Worm (Caenorhabditis elegans) whole organism, L4 larva: Measurements from ENCODE around the gene C03C10.2.

ENCODE experiments used
- D1046.2 ChIP-seq: fragments of 200-800 bp; sonication (Bioruptor generic); IDR thresholded peaks from 2 replicates; pipeline ENCODE4 v1.3.6; 2022; ENCODE audit warnings: missing genetic modification characterization, missing compliant biosample characterization
- F10B5.3 ChIP-seq: sonication (generic microtip); optimal IDR thresholded peaks from 2 replicates; lab custom pipeline; 2016; ENCODE audit warnings: mild to moderate bottlenecking, missing genetic modification characterization, missing compliant biosample characterization
- F44E2.7 ChIP-seq: fragments of 200-800 bp; sonication (Bioruptor generic); IDR thresholded peaks from 2 replicates; pipeline ENCODE4 v2.1.2; 2022; ENCODE audit warnings: missing genetic modification characterization, missing compliant biosample characterization
- F49E8.2 ChIP-seq: sonication (generic microtip); optimal IDR thresholded peaks from 2 replicates; lab custom pipeline; 2016; ENCODE audit warnings: missing compliant biosample characterization, mild to moderate bottlenecking, missing genetic modification characterization, borderline replicate concordance
- Y105C5A.15 ChIP-seq: fragments of 200-800 bp; sonication (Bioruptor generic); IDR thresholded peaks from 2 replicates; pipeline ENCODE4 v1.3.6; 2022; ENCODE audit warnings: missing genetic modification characterization, missing compliant biosample characterization
- Y48G9A.11 ChIP-seq: fragments of 200-800 bp; sonication (Bioruptor generic); IDR thresholded peaks from 2 replicates; pipeline ENCODE4 v1.3.6; 2022; ENCODE audit warnings: missing genetic modification reagents, missing genetic modification characterization, missing compliant biosample characterization
- Y5F2A.4 ChIP-seq: fragments of 200-800 bp; sonication (Bioruptor generic); optimal IDR thresholded peaks from 2 replicates; lab custom pipeline; 2018; ENCODE audit warnings: mild to moderate bottlenecking, missing genetic modification characterization, missing compliant biosample characterization
- aha-1 ChIP-seq: fragments of 150-350 bp; peaks from one replicate; lab custom pipeline; 2014; ENCODE audit warnings: missing biosample characterization, missing genetic modification characterization
- aly-2 ChIP-seq: sonication (generic microtip); optimal IDR thresholded peaks from 2 replicates; lab custom pipeline; 2018; ENCODE audit warnings: missing biosample characterization, missing genetic modification characterization
- arid-1 ChIP-seq: fragments of 200-800 bp; sonication (Bioruptor generic); conservative IDR thresholded peaks from 2 replicates; pipeline ENCODE4 v1.3.6; 2022; ENCODE audit warnings: missing genetic modification reagents, missing genetic modification characterization, missing compliant biosample characterization
- ceh-32 ChIP-seq: sonication (generic microtip); optimal IDR thresholded peaks from 2 replicates; lab custom pipeline; 2016; ENCODE audit warnings: mild to moderate bottlenecking, missing genetic modification characterization, missing compliant biosample characterization; ENCODE audit not compliant: poor library complexity
- ceh-44 ChIP-seq: fragments of 200-800 bp; sonication (Bioruptor generic); IDR thresholded peaks from 2 replicates; pipeline ENCODE4 v1.3.6; 2022; ENCODE audit warnings: missing genetic modification reagents, missing genetic modification characterization, missing compliant biosample characterization
- ces-1 ChIP-seq: fragments of 150-350 bp; sonication (generic microtip); optimal IDR thresholded peaks from 4 replicates; lab custom pipeline; 2014; ENCODE audit warnings: missing biosample characterization, missing genetic modification reagents, missing genetic modification characterization
- cey-2 ChIP-seq: sonication (generic microtip); optimal IDR thresholded peaks from 3 replicates; lab custom pipeline; 2017; ENCODE audit warnings: missing genetic modification characterization, mild to moderate bottlenecking, missing compliant biosample characterization, antibody characterized with exemption, borderline replicate concordance; ENCODE audit not compliant: insufficient read depth
- ctbp-1 ChIP-seq: fragments of 200-800 bp; sonication (Bioruptor generic); IDR thresholded peaks from 2 replicates; pipeline ENCODE4 v1.3.6; 2022; ENCODE audit warnings: missing genetic modification reagents, missing genetic modification characterization, missing compliant biosample characterization
- daf-16 ChIP-seq, 3 experiments: sonication (generic microtip); optimal IDR thresholded peaks; 2 replicates each; lab custom pipeline; 2016 to 2017; ENCODE audit warnings: missing genetic modification characterization in 3 of 3, missing genetic modification reagents in 3 of 3, mild to moderate bottlenecking in 2 of 3, missing compliant biosample characterization in 2 of 3, missing biosample characterization in 1 of 3, moderate library complexity in 1 of 3
- dmd-8 ChIP-seq: fragments of 200-800 bp; sonication (Bioruptor generic); IDR thresholded peaks from 2 replicates; pipeline ENCODE4 v1.3.6; 2022; ENCODE audit warnings: missing genetic modification characterization, missing compliant biosample characterization
- egl-43 ChIP-seq: fragments of 200-800 bp; sonication (Bioruptor generic); IDR thresholded peaks from 2 replicates; pipeline ENCODE4 v1.3.6; 2022; ENCODE audit warnings: missing genetic modification reagents, missing genetic modification characterization, missing compliant biosample characterization
- fkh-10 ChIP-seq: fragments of 150-350 bp; optimal IDR thresholded peaks from 2 replicates; lab custom pipeline; 2014; ENCODE audit warnings: missing biosample characterization, missing genetic modification reagents, missing genetic modification characterization
- fos-1 ChIP-seq: fragments of 150-350 bp; optimal IDR thresholded peaks from 2 replicates; lab custom pipeline; 2014; ENCODE audit warnings: missing biosample characterization, missing genetic modification characterization
- hlh-30 ChIP-seq: sonication (generic microtip); optimal IDR thresholded peaks from 2 replicates; lab custom pipeline; 2017; ENCODE audit warnings: antibody characterized with exemption, mild to moderate bottlenecking, missing genetic modification characterization, missing compliant biosample characterization; ENCODE audit not compliant: insufficient read depth
- lim-7 ChIP-seq: fragments of 200-800 bp; sonication (Bioruptor generic); IDR thresholded peaks from 2 replicates; pipeline ENCODE4 v1.3.6; 2022; ENCODE audit warnings: missing genetic modification characterization, missing compliant biosample characterization
- lin-13 ChIP-seq: fragments of 150-350 bp; optimal IDR thresholded peaks from 2 replicates; lab custom pipeline; 2014; ENCODE audit warnings: missing biosample characterization, missing genetic modification reagents, missing genetic modification characterization
- lin-29 ChIP-seq: fragments of 200-800 bp; sonication (Bioruptor generic); IDR thresholded peaks from 2 replicates; pipeline ENCODE4 v1.3.6; 2022; ENCODE audit warnings: missing genetic modification reagents, missing genetic modification characterization, missing compliant biosample characterization
- lin-38 ChIP-seq: fragments of 200-800 bp; sonication (Bioruptor generic); IDR thresholded peaks from 2 replicates; pipeline ENCODE4 v1.3.6; 2022; ENCODE audit warnings: missing genetic modification reagents, missing genetic modification characterization, missing compliant biosample characterization
- mdl-1 ChIP-seq, 2 experiments: fragments of 150-350 bp in 1 of 2; sonication (generic microtip) in 1 of 2; optimal IDR thresholded peaks; 2 replicates each; lab custom pipeline; 2014 to 2017; ENCODE audit warnings: missing biosample characterization in 2 of 2, missing genetic modification characterization in 2 of 2
- mdt-29 ChIP-seq: fragments of 200-800 bp; sonication (Bioruptor generic); IDR thresholded peaks from 2 replicates; pipeline ENCODE4 v1.3.6; 2022; ENCODE audit warnings: missing genetic modification reagents, missing genetic modification characterization, missing compliant biosample characterization
- mep-1 ChIP-seq: fragments of 150-350 bp; sonication (generic microtip); optimal IDR thresholded peaks from 3 replicates; lab custom pipeline; 2014; ENCODE audit warnings: missing biosample characterization, missing genetic modification characterization
- mxl-2 ChIP-seq: fragments of 200-800 bp; sonication (Bioruptor generic); conservative IDR thresholded peaks from 2 replicates; pipeline ENCODE4 v1.3.6; 2022; ENCODE audit warnings: missing genetic modification reagents, missing genetic modification characterization, missing compliant biosample characterization
- nhr-10 ChIP-seq: fragments of 150-350 bp; optimal IDR thresholded peaks from 2 replicates; lab custom pipeline; 2014; ENCODE audit warnings: missing biosample characterization, missing genetic modification characterization
- nhr-102 ChIP-seq: sonication (generic microtip); optimal IDR thresholded peaks from 2 replicates; lab custom pipeline; 2016; ENCODE audit warnings: mild to moderate bottlenecking, missing genetic modification characterization, moderate library complexity, missing compliant biosample characterization
- nhr-111 ChIP-seq: fragments of 200-800 bp; sonication (Bioruptor generic); optimal IDR thresholded peaks from 2 replicates; lab custom pipeline; 2018; ENCODE audit warnings: mild to moderate bottlenecking, missing genetic modification characterization, missing compliant biosample characterization
- nhr-237 ChIP-seq: sonication (generic microtip); optimal IDR thresholded peaks from 2 replicates; lab custom pipeline; 2017; ENCODE audit warnings: missing biosample characterization, missing genetic modification characterization
- nhr-25 ChIP-seq: sonication (generic microtip); optimal IDR thresholded peaks from 2 replicates; lab custom pipeline; 2017; ENCODE audit warnings: missing genetic modification characterization, mild to moderate bottlenecking, missing compliant biosample characterization, antibody characterized with exemption, moderate library complexity, borderline replicate concordance; ENCODE audit not compliant: insufficient read depth
- nhr-6 ChIP-seq: fragments of 150-350 bp; optimal IDR thresholded peaks from 2 replicates; lab custom pipeline; 2014; ENCODE audit warnings: missing biosample characterization, missing genetic modification characterization
- nhr-77 ChIP-seq: fragments of 150-350 bp; optimal IDR thresholded peaks from 2 replicates; lab custom pipeline; 2014; ENCODE audit warnings: missing biosample characterization, missing genetic modification characterization
- php-3 ChIP-seq: fragments of 200-800 bp; sonication (Bioruptor generic); IDR thresholded peaks from 2 replicates; pipeline ENCODE4 v1.3.6; 2022; ENCODE audit warnings: missing genetic modification reagents, missing genetic modification characterization, missing compliant biosample characterization
- pqm-1 ChIP-seq: sonication (generic microtip); optimal IDR thresholded peaks from 2 replicates; lab custom pipeline; 2017; ENCODE audit warnings: missing biosample characterization, missing genetic modification characterization
- sdz-12 ChIP-seq: fragments of 200-800 bp; sonication (Bioruptor generic); optimal IDR thresholded peaks from 2 replicates; lab custom pipeline; 2018; ENCODE audit warnings: mild to moderate bottlenecking, missing genetic modification characterization, missing compliant biosample characterization
- set-16 ChIP-seq: fragments of 200-800 bp; sonication (Bioruptor generic); IDR thresholded peaks from 2 replicates; pipeline ENCODE4 v1.3.6; 2022; ENCODE audit warnings: missing genetic modification reagents, missing genetic modification characterization, missing compliant biosample characterization
- skn-1 ChIP-seq: fragments of 150-350 bp; optimal IDR thresholded peaks from 2 replicates; lab custom pipeline; 2014; ENCODE audit warnings: missing biosample characterization, missing genetic modification characterization
- snpc-4 ChIP-seq: fragments of 150-350 bp; optimal IDR thresholded peaks from 2 replicates; lab custom pipeline; 2014; ENCODE audit warnings: missing biosample characterization, missing genetic modification characterization
- unc-62 ChIP-seq, 3 experiments: fragments of 150-350 bp in 1 of 3; sonication (generic microtip); optimal IDR thresholded peaks in 2 of 3; peaks in 1 of 3; 1 replicate in 1 of 3; 2 replicates in 2 of 3; lab custom pipeline; 2014 to 2017; ENCODE audit warnings: missing biosample characterization in 3 of 3, missing genetic modification characterization in 3 of 3, missing genetic modification reagents in 3 of 3, missing genotype in 1 of 3
- vab-7 ChIP-seq: fragments of 200-800 bp; sonication (Bioruptor generic); IDR thresholded peaks from 2 replicates; pipeline ENCODE4 v1.3.6; 2022; ENCODE audit warnings: missing genetic modification reagents, missing genetic modification characterization, missing compliant biosample characterization
- zag-1 ChIP-seq: fragments of 150-350 bp; optimal IDR thresholded peaks from 2 replicates; lab custom pipeline; 2014; ENCODE audit warnings: missing biosample characterization, missing genetic modification characterization
- zfp-3 ChIP-seq: fragments of 200-800 bp; sonication (Bioruptor generic); conservative IDR thresholded peaks from 2 replicates; pipeline ENCODE4 v1.3.6; 2022; ENCODE audit warnings: missing genetic modification reagents, missing genetic modification characterization, missing compliant biosample characterization
- ztf-7 ChIP-seq: fragments of 150-350 bp; optimal IDR thresholded peaks from 2 replicates; lab custom pipeline; 2014; ENCODE audit warnings: missing biosample characterization, missing genetic modification characterization

C03C10.2 gene

ce11 chrIII:4060856-4061383, 30.0 kb upstream of the C03C10.2 start:
- TF ChIP-seq set-16 (GFP tag; lab: Robert Waterston, UW): peak; percentile 52
- peak; percentile 39 for TF ChIP-seq lin-38 (GFP tag; lab: Robert Waterston, UW)
- TF ChIP-seq Y48G9A.11 (GFP tag; lab: Robert Waterston, UW): peak; percentile 40; the same call in 1 of the 2 replicates
- TF ChIP-seq dmd-8: 0 out of 2 replicates have a peak, but pooled peaks have one; percentile 63
- peak; percentile 61; the same call in 1 of the 2 replicates for TF ChIP-seq lim-7 (GFP tag; lab: Robert Waterston, UW)
- 0 out of 2 replicates have a peak, but pooled peaks have one; percentile 34 for TF ChIP-seq egl-43 (GFP tag; lab: Robert Waterston, UW)

DNA sequence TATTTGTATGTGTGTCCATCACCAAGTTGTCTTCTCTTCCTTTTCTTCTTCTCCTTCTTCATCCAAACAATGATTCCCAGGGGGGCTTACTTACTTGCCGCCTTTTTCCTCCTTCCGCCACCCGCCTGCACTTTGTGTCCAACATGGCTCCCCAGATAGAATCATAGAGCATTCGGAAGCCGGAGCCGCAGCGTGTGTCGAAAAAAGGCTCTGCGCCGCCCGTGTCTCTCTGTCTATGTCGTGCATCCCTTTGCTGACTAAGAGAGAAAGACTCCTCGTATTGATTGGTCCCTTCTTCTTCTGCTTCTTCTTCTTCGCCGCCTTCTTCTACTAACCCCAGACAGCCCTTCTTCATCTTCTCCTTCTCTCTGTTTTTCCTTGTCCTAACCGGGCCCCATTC, 27.1 kb upstream of the C03C10.2 start:
- TF ChIP-seq aly-2 (tag; lab: Kevin White, UChicago): no peak
- TF ChIP-seq snpc-4 (tag; lab: Kevin White, UChicago): no peak
- no peak for TF ChIP-seq arid-1
- 0 out of 2 replicates have a peak, but pooled peaks have one; percentile 11 for TF ChIP-seq D1046.2 (GFP tag; lab: Robert Waterston, UW)
- TF ChIP-seq nhr-25 (tag; lab: Kevin White, UChicago): no peak
- no peak for TF ChIP-seq sdz-12 (GFP tag; lab: Kevin White, UChicago)
- TF ChIP-seq unc-62 (GFP tag; optimal IDR thresholded peaks at IDR 0.05 in 1 of 2; lab: Kevin White, UChicago): peak in 1 of 2 experiments; percentile 79
- no peak for TF ChIP-seq unc-62 (tag; optimal IDR thresholded peaks at IDR 0.05; lab: Kevin White, UChicago)
- TF ChIP-seq cey-2 (tag; lab: Kevin White, UChicago): no peak
- no peak for TF ChIP-seq vab-7 (GFP tag; lab: Robert Waterston, UW)
- TF ChIP-seq ctbp-1 (GFP tag; lab: Robert Waterston, UW): 0 out of 2 replicates have a peak, but pooled peaks have one; percentile 50
- no peak for TF ChIP-seq mdt-29 (GFP tag; lab: Robert Waterston, UW)
- TF ChIP-seq zfp-3: no peak
- TF ChIP-seq F10B5.3 (tag; lab: Kevin White, UChicago): no peak
- TF ChIP-seq nhr-10 (tag; lab: Kevin White, UChicago): no peak
- no peak for TF ChIP-seq F44E2.7 (GFP tag; lab: Robert Waterston, UW)
- TF ChIP-seq Y48G9A.11 (GFP tag; lab: Robert Waterston, UW): no peak
- TF ChIP-seq aha-1: peak; percentile 80
- no peak for TF ChIP-seq ztf-7 (tag; lab: Kevin White, UChicago)
- TF ChIP-seq daf-16 (GFP tag; optimal IDR thresholded peaks at IDR 0.05; lab: Kevin White, UChicago): no peak
- TF ChIP-seq daf-16 (tag; optimal IDR thresholded peaks at IDR 0.05; lab: Kevin White, UChicago): no peak
- TF ChIP-seq fos-1 (tag; lab: Kevin White, UChicago): no peak
- TF ChIP-seq nhr-237: no peak
- no peak for TF ChIP-seq mxl-2 (GFP tag; lab: Robert Waterston, UW)
- TF ChIP-seq mdl-1 (tag; optimal IDR thresholded peaks at IDR 0.05; lab: Kevin White, UChicago): no peak
- TF ChIP-seq skn-1: no peak
- TF ChIP-seq nhr-77 (tag; lab: Kevin White, UChicago): no peak
- no peak for TF ChIP-seq nhr-6 (tag; lab: Kevin White, UChicago)
- no peak for TF ChIP-seq ceh-44 (GFP tag; lab: Robert Waterston, UW)
- TF ChIP-seq F49E8.2 (tag; lab: Kevin White, UChicago): no peak
- no peak for TF ChIP-seq ceh-32 (tag; lab: Kevin White, UChicago)
- no peak for TF ChIP-seq nhr-102 (tag; lab: Kevin White, UChicago)
- TF ChIP-seq fkh-10: no peak
- TF ChIP-seq lin-13 (GFP tag; lab: Kevin White, UChicago): no peak
- peak; percentile 54 for TF ChIP-seq mep-1 (tag; lab: Kevin White, UChicago)
- no peak for TF ChIP-seq nhr-111 (GFP tag; lab: Kevin White, UChicago)
- no peak for TF ChIP-seq zag-1 (tag; lab: Kevin White, UChicago)
- TF ChIP-seq php-3 (GFP tag; lab: Robert Waterston, UW): no peak
- TF ChIP-seq lin-29 (GFP tag; lab: Robert Waterston, UW): no peak
- TF ChIP-seq lin-38 (GFP tag; lab: Robert Waterston, UW): no peak
- TF ChIP-seq Y5F2A.4: no peak
- TF ChIP-seq hlh-30: peak; percentile 18
- no peak for TF ChIP-seq lim-7 (GFP tag; lab: Robert Waterston, UW)
- no peak for TF ChIP-seq Y105C5A.15 (GFP tag; lab: Robert Waterston, UW)
- no peak for TF ChIP-seq pqm-1 (tag; lab: Kevin White, UChicago)
- TF ChIP-seq ces-1 (GFP tag; lab: Kevin White, UChicago): no peak
- peak; percentile 72 for TF ChIP-seq set-16 (GFP tag; lab: Robert Waterston, UW)
